Worm (Caenorhabditis elegans) whole organism, L1 larva: ENCODE data around the gene kin-2.

Experiments
- F16B12.6 ChIP-seq: fragments of 150-350 bp; optimal IDR thresholded peaks from 2 replicates; lab custom pipeline; 2014; ENCODE audit warnings: missing biosample characterization, missing genetic modification characterization
- Y116A8C.19 ChIP-seq: sonication (generic microtip); optimal IDR thresholded peaks from 2 replicates; lab custom pipeline; 2016; ENCODE audit warnings: missing compliant biosample characterization, missing genetic modification characterization, borderline replicate concordance
- aha-1 ChIP-seq: fragments of 150-350 bp; optimal IDR thresholded peaks from 2 replicates; lab custom pipeline; 2014; ENCODE audit warnings: missing biosample characterization, missing genetic modification characterization
- aly-2 ChIP-seq: fragments of 150-350 bp; optimal IDR thresholded peaks from 2 replicates; lab custom pipeline; 2014; ENCODE audit warnings: missing biosample characterization, missing genetic modification characterization
- blmp-1 ChIP-seq: fragments of 150-350 bp; optimal IDR thresholded peaks from 2 replicates; lab custom pipeline; 2014; ENCODE audit warnings: missing biosample characterization, missing genetic modification characterization
- ceh-8 ChIP-seq: fragments of 200-800 bp; sonication (Bioruptor generic); optimal IDR thresholded peaks from 2 replicates; lab custom pipeline; 2018; ENCODE audit warnings: mild to moderate bottlenecking, missing genetic modification characterization, moderate library complexity, missing compliant biosample characterization
- ceh-88 ChIP-seq: fragments of 200-800 bp; sonication (Bioruptor generic); IDR thresholded peaks from 2 replicates; pipeline ENCODE4 v1.3.6; 2022; ENCODE audit warnings: missing genetic modification characterization, missing compliant biosample characterization
- dsc-1 ChIP-seq: sonication (generic microtip); optimal IDR thresholded peaks from 2 replicates; lab custom pipeline; 2016; ENCODE audit warnings: mild to moderate bottlenecking, missing genetic modification characterization, missing compliant biosample characterization
- efl-1 ChIP-seq, 4 experiments: fragments of 150-350 bp; optimal IDR thresholded peaks in 3 of 4; peaks in 1 of 4; 1 replicate in 1 of 4; 2 replicates in 3 of 4; lab custom pipeline; 2014; ENCODE audit warnings: missing biosample characterization in 2 of 4, missing genetic modification characterization in 2 of 4, missing genetic modification reagents in 2 of 4
- efl-3 ChIP-seq: fragments of 200-800 bp; sonication (Bioruptor generic); optimal IDR thresholded peaks from 2 replicates; lab custom pipeline; 2018; ENCODE audit warnings: mild to moderate bottlenecking, missing genetic modification characterization, missing compliant biosample characterization
- egl-13 ChIP-seq: sonication (generic microtip); optimal IDR thresholded peaks from 2 replicates; lab custom pipeline; 2016; ENCODE audit warnings: missing genotype, missing genetic modification reagents, missing genetic modification characterization, missing compliant biosample characterization
- egl-27 ChIP-seq, 2 experiments: fragments of 150-350 bp in 1 of 2; sonication (generic microtip); optimal IDR thresholded peaks; 3 replicates each; lab custom pipeline; 2017 to 2018; ENCODE audit warnings: missing biosample characterization in 2 of 2, missing genetic modification characterization in 2 of 2, missing genetic modification reagents in 2 of 2
- elt-2 ChIP-seq: sonication (generic microtip); optimal IDR thresholded peaks from 2 replicates; lab custom pipeline; 2016; ENCODE audit warnings: missing genetic modification characterization, mild to moderate bottlenecking, inconsistent platforms, missing compliant biosample characterization, missing genetic modification reagents
- fkh-10 ChIP-seq: sonication (generic microtip); optimal IDR thresholded peaks from 2 replicates; lab custom pipeline; 2017; ENCODE audit warnings: missing biosample characterization, missing genetic modification reagents, missing genetic modification characterization
- fkh-4 ChIP-seq: sonication (generic microtip); optimal IDR thresholded peaks from 2 replicates; lab custom pipeline; 2016; ENCODE audit warnings: missing compliant biosample characterization, missing genetic modification characterization, borderline replicate concordance
- fos-1 ChIP-seq: fragments of 150-350 bp; optimal IDR thresholded peaks from 2 replicates; lab custom pipeline; 2014; ENCODE audit warnings: missing biosample characterization, missing genetic modification characterization
- grh-1 ChIP-seq: fragments of 200-800 bp; sonication (Bioruptor generic); IDR thresholded peaks from 2 replicates; pipeline ENCODE4 v1.3.6; 2022; ENCODE audit warnings: missing genetic modification reagents, missing genetic modification characterization, missing compliant biosample characterization
- hlh-17 ChIP-seq: fragments of 200-800 bp; sonication (Bioruptor generic); optimal IDR thresholded peaks from 2 replicates; lab custom pipeline; 2018; ENCODE audit warnings: missing genetic modification characterization, mild to moderate bottlenecking, missing compliant biosample characterization, moderate library complexity, borderline replicate concordance
- jun-1 ChIP-seq: fragments of 150-350 bp; optimal IDR thresholded peaks from 2 replicates; lab custom pipeline; 2014; ENCODE audit warnings: missing biosample characterization, missing genetic modification reagents, missing genetic modification characterization
- lin-13 ChIP-seq: fragments of 150-350 bp; optimal IDR thresholded peaks from 2 replicates; lab custom pipeline; 2014; ENCODE audit warnings: missing biosample characterization, missing genetic modification reagents, missing genetic modification characterization
- lin-14 ChIP-seq: fragments of 200-800 bp; sonication (Bioruptor generic); optimal IDR thresholded peaks from 2 replicates; lab custom pipeline; 2018; ENCODE audit warnings: mild to moderate bottlenecking, missing genetic modification characterization, moderate library complexity, missing compliant biosample characterization
- lin-15B ChIP-seq: fragments of 150-350 bp; sonication (generic microtip); optimal IDR thresholded peaks from 3 replicates; lab custom pipeline; 2014; ENCODE audit warnings: missing biosample characterization, missing genetic modification characterization
- mab-9 ChIP-seq: fragments of 200-800 bp; sonication (Bioruptor generic); IDR thresholded peaks from 2 replicates; pipeline ENCODE4 v1.3.6; 2022; ENCODE audit warnings: missing genetic modification reagents, missing genetic modification characterization, missing compliant biosample characterization
- mef-2 ChIP-seq: fragments of 150-350 bp; optimal IDR thresholded peaks from 2 replicates; lab custom pipeline; 2014; ENCODE audit warnings: missing biosample characterization, missing genetic modification characterization
- mep-1 ChIP-seq: fragments of 150-350 bp; optimal IDR thresholded peaks from 2 replicates; lab custom pipeline; 2014; ENCODE audit warnings: missing biosample characterization, missing genetic modification characterization
- nhr-20 ChIP-seq: sonication (generic microtip); optimal IDR thresholded peaks from 2 replicates; lab custom pipeline; 2016; ENCODE audit warnings: mild to moderate bottlenecking, missing genetic modification characterization, missing compliant biosample characterization
- nhr-237 ChIP-seq: fragments of 150-350 bp; optimal IDR thresholded peaks from 2 replicates; lab custom pipeline; 2014; ENCODE audit warnings: missing biosample characterization, missing genetic modification characterization
- nhr-28 ChIP-seq: fragments of 150-350 bp; optimal IDR thresholded peaks from 2 replicates; lab custom pipeline; 2014; ENCODE audit warnings: missing biosample characterization, missing genetic modification characterization
- nhr-47 ChIP-seq: sonication (generic microtip); optimal IDR thresholded peaks from 2 replicates; lab custom pipeline; 2016; ENCODE audit warnings: mild to moderate bottlenecking, missing genetic modification characterization, moderate library complexity, missing compliant biosample characterization
- nhr-77 ChIP-seq: fragments of 150-350 bp; optimal IDR thresholded peaks from 2 replicates; lab custom pipeline; 2014; ENCODE audit warnings: missing biosample characterization, missing genetic modification characterization
- nhr-84 ChIP-seq: sonication (generic microtip); optimal IDR thresholded peaks from 2 replicates; lab custom pipeline; 2017; ENCODE audit warnings: missing biosample characterization, missing genetic modification characterization
- nhr-90 ChIP-seq: sonication (generic microtip); optimal IDR thresholded peaks from 2 replicates; lab custom pipeline; 2016; ENCODE audit warnings: mild to moderate bottlenecking, missing genetic modification characterization, missing compliant biosample characterization; ENCODE audit not compliant: poor library complexity
- pax-3 ChIP-seq: fragments of 200-800 bp; sonication (Bioruptor generic); optimal IDR thresholded peaks from 2 replicates; lab custom pipeline; 2018; ENCODE audit warnings: mild to moderate bottlenecking, missing genetic modification characterization, moderate library complexity, missing compliant biosample characterization
- pqm-1 ChIP-seq: sonication (generic microtip); optimal IDR thresholded peaks from 3 replicates; lab custom pipeline; 2017; ENCODE audit warnings: missing biosample characterization, missing genetic modification characterization
- snpc-4 ChIP-seq: fragments of 150-350 bp; optimal IDR thresholded peaks from 2 replicates; lab custom pipeline; 2014; ENCODE audit warnings: missing biosample characterization, missing genetic modification characterization
- snu-23 ChIP-seq: sonication (generic microtip); optimal IDR thresholded peaks from 2 replicates; lab custom pipeline; 2016; ENCODE audit warnings: missing genetic modification characterization, missing compliant biosample characterization
- sptf-1 ChIP-seq: fragments of 150-350 bp; optimal IDR thresholded peaks from 2 replicates; lab custom pipeline; 2014; ENCODE audit warnings: missing biosample characterization, missing genetic modification characterization
- sup-37 ChIP-seq: fragments of 200-800 bp; sonication (Bioruptor generic); optimal IDR thresholded peaks from 2 replicates; lab custom pipeline; 2018; ENCODE audit warnings: mild to moderate bottlenecking, missing genetic modification characterization, missing compliant biosample characterization
- tbx-2 ChIP-seq: sonication (generic microtip); optimal IDR thresholded peaks from 2 replicates; lab custom pipeline; 2016; ENCODE audit warnings: missing genetic modification characterization, missing compliant biosample characterization
- unc-130 ChIP-seq: fragments of 150-350 bp; optimal IDR thresholded peaks from 2 replicates; lab custom pipeline; 2017; ENCODE audit warnings: missing biosample characterization, missing genetic modification characterization, inconsistent platforms
- unc-98 ChIP-seq: fragments of 200-800 bp; sonication (Bioruptor generic); IDR thresholded peaks from 2 replicates; pipeline ENCODE4 v1.3.6; 2022; ENCODE audit warnings: missing genetic modification characterization, missing compliant biosample characterization
- ztf-11 ChIP-seq, 2 experiments: sonication (generic microtip); optimal IDR thresholded peaks; 2 replicates each; lab custom pipeline; 2016 to 2017; ENCODE audit warnings: missing genetic modification characterization in 2 of 2, missing biosample characterization in 1 of 2, missing compliant biosample characterization in 1 of 2

kin-2 gene

ce11 chrX:5972212-5972611, 5.4 kb downstream of the kin-2 start:
- TF ChIP-seq pqm-1 (tag; lab: Kevin White, UChicago) = no peak
- TF ChIP-seq lin-13 (GFP tag; lab: Kevin White, UChicago) = no peak
- no peak for TF ChIP-seq aha-1 (tag; lab: Kevin White, UChicago)
- TF ChIP-seq mep-1 (tag; lab: Kevin White, UChicago) = no peak
- TF ChIP-seq unc-130 = no peak
- TF ChIP-seq nhr-84 (tag; lab: Kevin White, UChicago) = no peak
- no peak for TF ChIP-seq pax-3 (tag; lab: Kevin White, UChicago)

- TF ChIP-seq Y116A8C.19 (tag; lab: Kevin White, UChicago) (no peak), efl-1 (optimal IDR thresholded peaks at IDR 0.05; lab: Kevin White, UChicago) (no peak), efl-1 (GFP tag; optimal IDR thresholded peaks at IDR 0.05 in 1 of 2; lab: Kevin White, UChicago) (peak in 1 of 2 experiments; percentile 58), grh-1 (no peak), nhr-90 (peak; percentile 19), mep-1 (tag; lab: Kevin White, UChicago) (no peak), ceh-8 (no peak), unc-98 (GFP tag; lab: Robert Waterston, UW) (no peak), F16B12.6 (tag; lab: Kevin White, UChicago) (no peak), fos-1 (no peak), nhr-237 (no peak), mab-9 (GFP tag; lab: Robert Waterston, UW) (no peak), jun-1 (no peak), fkh-4 (tag; lab: Kevin White, UChicago) (no peak), aly-2 (tag; lab: Kevin White, UChicago) (no peak), fkh-10 (no peak), nhr-20 (tag; lab: Kevin White, UChicago) (peak; percentile 27), sup-37 (GFP tag; lab: Kevin White, UChicago) (no peak), sptf-1 (no peak), elt-2 (peak; percentile 93), lin-14 (GFP tag; lab: Kevin White, UChicago) (peak; percentile 5), ztf-11 (tag; optimal IDR thresholded peaks at IDR 0.05; lab: Kevin White, UChicago) (no peak), nhr-77 (tag; lab: Kevin White, UChicago) (no peak), efl-3 (GFP tag; lab: Kevin White, UChicago) (no peak), egl-27 (tag; optimal IDR thresholded peaks at IDR 0.05; lab: Kevin White, UChicago) (no peak), blmp-1 (tag; lab: Kevin White, UChicago) (no peak), nhr-28 (tag; lab: Kevin White, UChicago) (no peak), mef-2 (tag; lab: Kevin White, UChicago) (no peak)
These were observed 15.1 kb downstream of the kin-2 start for ce11 chrX:5962560-5962959.

- TF ChIP-seq tbx-2 (no peak), efl-1 (optimal IDR thresholded peaks at IDR 0.05; lab: Kevin White, UChicago) (no peak), efl-1 (GFP tag; optimal IDR thresholded peaks at IDR 0.05 in 1 of 2; lab: Kevin White, UChicago) (peak in 1 of 2 experiments; percentile 89)
These were observed 16.8 kb downstream of the kin-2 start for ce11 chrX:5960872-5961271.

DNA sequence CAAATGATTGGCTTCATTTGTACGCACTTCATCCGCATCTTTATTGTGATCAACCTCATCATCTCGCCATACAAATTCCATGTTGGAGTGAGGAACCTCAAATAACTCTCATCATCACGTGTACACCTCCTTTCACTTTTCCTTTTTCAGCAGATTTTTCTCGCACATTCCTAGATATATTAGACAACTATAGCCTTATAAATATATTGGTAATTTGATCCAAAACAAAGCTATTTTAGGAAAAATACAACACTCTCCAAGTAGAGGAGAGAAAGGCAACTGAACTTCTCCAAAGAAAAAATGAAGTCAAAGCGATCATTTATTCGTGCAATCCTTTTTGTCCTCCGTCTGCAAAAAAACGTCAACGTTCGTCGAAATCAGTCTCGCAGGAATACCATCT, 18.8 kb downstream of the kin-2 start, which contains the start of gene R07E4.1:
Gene R07E4.1, plus strand, starts transcription at position 301 of the 400 bp plus-strand sequence.
- peak; percentile 4 for TF ChIP-seq lin-14 (GFP tag; lab: Kevin White, UChicago)
- TF ChIP-seq nhr-47 (tag; lab: Kevin White, UChicago) = no peak

ce11 chrX:5956130-5956529, 21.5 kb downstream of the kin-2 start:
- TF ChIP-seq nhr-77 (tag; lab: Kevin White, UChicago) = no peak
- TF ChIP-seq snu-23 (GFP tag; lab: Kevin White, UChicago) = no peak
- no peak for TF ChIP-seq snpc-4 (tag; lab: Kevin White, UChicago)
- TF ChIP-seq efl-1 (optimal IDR thresholded peaks at IDR 0.05; lab: Kevin White, UChicago) = no peak
- no peak for TF ChIP-seq efl-1 (GFP tag; optimal IDR thresholded peaks at IDR 0.05 in 1 of 2; lab: Kevin White, UChicago)
- no peak for TF ChIP-seq hlh-17 (GFP tag; lab: Kevin White, UChicago)
- no peak for TF ChIP-seq egl-13 (tag; lab: Kevin White, UChicago)
- TF ChIP-seq lin-15B (tag; lab: Kevin White, UChicago) = no peak
- TF ChIP-seq ceh-88 (GFP tag; lab: Robert Waterston, UW) = no peak
- TF ChIP-seq mab-9 (GFP tag; lab: Robert Waterston, UW) = no peak
- TF ChIP-seq ceh-8 = no peak
- no peak for TF ChIP-seq dsc-1 (tag; lab: Kevin White, UChicago)
- TF ChIP-seq sptf-1 = no peak
